Worm (Caenorhabditis elegans) whole organism, young adult: Measurements from ENCODE around the gene timp-1.

ENCODE experiments used
- B0261.1 ChIP-seq: sonication (generic microtip); optimal IDR thresholded peaks from 2 replicates; lab custom pipeline; 2016; ENCODE audit warnings: mild to moderate bottlenecking, missing genetic modification characterization, moderate library complexity, missing compliant biosample characterization
- F33H1.4 ChIP-seq: fragments of 200-800 bp; sonication (Bioruptor generic); IDR thresholded peaks from 2 replicates; pipeline ENCODE4 v1.3.6; 2022; ENCODE audit warnings: missing genetic modification reagents, missing genetic modification characterization, missing compliant biosample characterization
- let-607 ChIP-seq, 2 experiments: fragments of 200-800 bp in 1 of 2; sonication (Bioruptor generic) in 1 of 2; sonication (generic microtip) in 1 of 2; optimal IDR thresholded peaks; 2 replicates each; lab custom pipeline; 2016 to 2018; ENCODE audit warnings: mild to moderate bottlenecking in 2 of 2, missing compliant biosample characterization in 2 of 2, missing genetic modification characterization in 2 of 2, moderate library complexity in 2 of 2, missing genotype in 1 of 2
- unc-130 ChIP-seq: sonication (generic microtip); optimal IDR thresholded peaks from 2 replicates; lab custom pipeline; 2016; ENCODE audit warnings: missing genetic modification reagents, missing genetic modification characterization, missing compliant biosample characterization

DNA sequence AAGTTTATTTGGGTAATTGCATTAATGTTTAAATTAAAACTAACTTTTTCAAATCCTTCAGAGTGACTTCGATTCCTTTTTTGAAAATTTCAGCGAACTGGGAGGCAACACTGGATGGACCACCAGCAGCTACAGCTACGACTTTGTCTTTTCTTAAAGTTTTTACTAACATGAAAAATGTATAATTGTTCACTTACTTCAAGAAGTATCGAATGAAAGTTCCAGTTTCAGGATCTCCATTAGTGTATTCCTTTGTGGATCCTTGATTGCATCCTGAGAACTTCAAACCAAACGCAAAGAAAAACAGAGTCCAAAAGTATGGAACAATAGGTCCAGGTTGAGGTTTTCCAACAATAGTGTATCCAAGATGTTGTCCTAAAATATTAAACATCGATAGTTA is 10.0 kb upstream of the timp-1 start:
- TF ChIP-seq let-607 (tag; optimal IDR thresholded peaks at IDR 0.05; lab: Kevin White, UChicago) (no peak), B0261.1 (no peak), F33H1.4 (GFP tag; lab: Robert Waterston, UW) (no peak), unc-130 (GFP tag; lab: Kevin White, UChicago) (no peak)
